Worm (Caenorhabditis elegans): ENCODE data around the gene nth-1.

Gene nth-1

DNA sequence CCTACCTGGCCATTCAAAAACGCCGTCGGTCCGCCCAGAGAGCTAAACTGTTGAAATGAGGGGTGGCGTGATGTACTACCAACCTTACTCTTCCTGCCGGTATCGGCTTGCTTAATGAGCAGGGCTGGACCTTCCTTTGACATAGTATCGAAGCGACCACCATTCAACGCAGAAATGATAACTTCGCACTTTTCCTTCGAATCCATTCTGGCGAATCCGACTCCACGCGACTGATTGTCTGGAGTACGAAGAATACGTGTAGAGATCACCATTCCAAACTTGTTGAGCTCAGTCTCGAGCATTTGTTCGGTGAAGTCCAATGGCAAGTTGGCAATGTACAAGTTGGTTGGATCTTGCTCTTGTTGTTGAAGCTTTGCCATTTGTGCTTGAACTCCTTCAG is 15.8 kb downstream of the nth-1 start:
- TF ChIP-seq aly-2 (tag; optimal IDR thresholded peaks at IDR 0.05) (no peak), efl-1 (optimal IDR thresholded peaks at IDR 0.05) (no peak), efl-1 (GFP tag; optimal IDR thresholded peaks at IDR 0.05 in 1 of 2) (peak in 1 of 2 experiments; percentile 92)

DNA sequence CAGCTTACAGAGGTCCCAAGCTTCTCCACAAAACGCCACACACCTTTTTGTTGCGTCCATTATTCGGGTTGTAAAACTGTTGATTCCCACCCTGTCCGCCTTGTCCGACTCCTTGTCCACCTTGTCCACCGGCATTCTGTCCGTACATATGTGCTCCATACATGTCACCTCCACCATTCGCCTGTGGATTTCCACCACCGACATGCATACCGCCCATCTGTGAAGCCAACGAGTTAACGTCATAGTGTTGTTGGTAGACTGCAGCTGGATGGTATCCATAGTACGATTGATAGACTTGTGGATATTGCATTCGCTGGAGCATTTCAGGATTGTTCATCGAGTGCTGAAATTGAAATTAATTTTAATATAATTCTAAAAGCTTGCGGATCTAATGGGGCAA is 16.3 kb downstream of the nth-1 start:
- TF ChIP-seq egl-13 (tag; optimal IDR thresholded peaks at IDR 0.05): no peak
- TF ChIP-seq lin-35 (GFP tag; optimal IDR thresholded peaks at IDR 0.05): no peak
- no peak for TF ChIP-seq sptf-1 (tag; optimal IDR thresholded peaks at IDR 0.05)
- no peak for TF ChIP-seq lin-13 (GFP tag; optimal IDR thresholded peaks at IDR 0.05)
- TF ChIP-seq unc-98 (GFP tag; IDR thresholded peaks at IDR 0.05): no peak
- no peak for TF ChIP-seq pqm-1 (tag; optimal IDR thresholded peaks at IDR 0.05)

DNA sequence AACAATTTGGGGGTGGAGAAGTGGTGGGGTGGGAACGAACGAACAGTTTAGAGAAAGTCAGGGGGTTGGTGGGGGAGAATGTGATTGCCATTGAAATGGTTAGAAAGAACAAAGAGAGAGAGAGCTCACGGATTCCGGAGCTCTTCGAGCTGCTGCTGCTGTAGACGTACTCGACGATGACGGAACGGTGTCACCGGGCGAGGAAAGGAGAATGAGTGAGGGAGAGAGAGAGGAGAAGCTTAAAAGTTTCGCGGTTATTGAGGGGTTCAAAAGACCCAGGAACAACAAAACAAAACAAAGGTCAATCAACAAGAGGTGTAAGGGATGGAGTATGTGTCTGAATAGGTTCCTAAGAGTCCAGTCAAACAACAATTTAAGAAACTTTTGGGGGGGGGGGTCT is 17.8 kb downstream of the nth-1 start:
- no peak for TF ChIP-seq sptf-1 (tag; optimal IDR thresholded peaks at IDR 0.05)
- no peak for TF ChIP-seq pqm-1 (tag; optimal IDR thresholded peaks at IDR 0.05)
- TF ChIP-seq unc-98 (GFP tag; IDR thresholded peaks at IDR 0.05): no peak
- TF ChIP-seq unc-30 (tag; optimal IDR thresholded peaks at IDR 0.05): no peak
- TF ChIP-seq mdl-1 (tag; optimal IDR thresholded peaks at IDR 0.05): no peak
- no peak for TF ChIP-seq nhr-20 (tag; optimal IDR thresholded peaks at IDR 0.05)
- no peak for TF ChIP-seq hlh-4 (tag; optimal IDR thresholded peaks at IDR 0.05)
- TF ChIP-seq efl-1 (optimal IDR thresholded peaks at IDR 0.05): no peak
- TF ChIP-seq efl-1 (GFP tag; optimal IDR thresholded peaks at IDR 0.05 in 1 of 2): no peak
- no peak for TF ChIP-seq nhr-71 (tag; optimal IDR thresholded peaks at IDR 0.05)
- TF ChIP-seq nhr-90 (tag; optimal IDR thresholded peaks at IDR 0.05; ENCODE audit: poor library complexity): no peak
- no peak for TF ChIP-seq dsc-1 (tag; optimal IDR thresholded peaks at IDR 0.05)
- TF ChIP-seq xbp-1 (tag; optimal IDR thresholded peaks at IDR 0.05): no peak
- no peak for TF ChIP-seq Y116A8C.19 (tag; optimal IDR thresholded peaks at IDR 0.05; ENCODE audit: borderline replicate concordance)
- no peak for TF ChIP-seq ztf-4 (tag; optimal IDR thresholded peaks at IDR 0.05)
- TF ChIP-seq C34B4.2 (tag; optimal IDR thresholded peaks at IDR 0.05): no peak
- no peak for TF ChIP-seq ces-1 (GFP tag; optimal IDR thresholded peaks at IDR 0.05)
- no peak for TF ChIP-seq skn-1 (tag; optimal IDR thresholded peaks at IDR 0.05)

DNA sequence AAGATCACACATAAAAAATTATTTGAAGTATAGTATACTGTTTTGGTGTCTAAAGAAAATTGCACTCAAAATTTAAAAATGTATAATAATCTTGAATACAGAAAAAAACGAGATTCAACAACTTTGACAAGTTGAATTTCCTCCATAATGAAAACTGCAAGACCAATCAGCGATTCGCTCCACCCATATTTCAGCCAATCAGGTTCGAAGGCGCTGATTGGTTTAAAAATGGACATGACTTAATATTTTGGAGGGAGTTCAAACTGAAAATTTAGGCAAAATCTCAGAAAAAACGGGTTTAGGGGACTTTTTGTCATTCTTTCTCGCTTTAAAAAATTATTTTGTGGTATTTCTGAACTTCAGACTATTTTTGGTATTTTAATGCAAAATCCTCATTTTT is 18.3 kb downstream of the nth-1 start:
- peak; percentile 47 for TF ChIP-seq xbp-1 (tag; optimal IDR thresholded peaks at IDR 0.05)
- TF ChIP-seq efl-1 (optimal IDR thresholded peaks at IDR 0.05): peak in 1 of 2 experiments; percentile 38
- peak; percentile 54 to 96 for TF ChIP-seq efl-1 (GFP tag; optimal IDR thresholded peaks at IDR 0.05 in 1 of 2)
- TF ChIP-seq nhr-85 (tag): peak; percentile 31
- peak; percentile 14 to 55 (median 50) for TF ChIP-seq dpl-1 (GFP tag; optimal IDR thresholded peaks at IDR 0.05)
- no peak for TF ChIP-seq mef-2 (tag; optimal IDR thresholded peaks at IDR 0.05)
- TF ChIP-seq lsy-2 (tag; optimal IDR thresholded peaks at IDR 0.05): peak in 1 of 2 experiments; percentile 14

DNA sequence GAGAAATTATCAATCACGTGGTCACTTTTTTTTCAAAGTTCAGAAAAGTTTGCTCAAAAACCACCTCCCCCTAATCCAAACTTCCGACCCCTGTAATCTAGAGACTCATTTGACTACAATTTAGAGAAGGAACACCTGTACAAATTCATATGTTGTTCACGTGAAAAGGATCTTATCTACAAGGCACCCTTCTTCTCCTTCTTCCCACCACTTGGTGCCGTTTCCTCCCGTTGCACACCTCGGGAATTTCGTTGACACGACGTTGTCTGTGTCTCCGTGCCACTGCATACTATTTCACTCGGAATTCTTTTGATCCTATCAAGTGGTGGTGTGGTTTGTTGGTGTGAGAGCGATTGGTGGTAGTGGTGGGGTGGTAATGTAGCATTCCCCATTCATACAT is 19.5 kb downstream of the nth-1 start:
- no peak for TF ChIP-seq fkh-4 (tag; optimal IDR thresholded peaks at IDR 0.05; ENCODE audit: borderline replicate concordance)
- TF ChIP-seq lin-14 (GFP tag; optimal IDR thresholded peaks at IDR 0.05): peak; percentile 12
- no peak for TF ChIP-seq efl-1 (optimal IDR thresholded peaks at IDR 0.05)
- TF ChIP-seq efl-1 (GFP tag; optimal IDR thresholded peaks at IDR 0.05 in 1 of 2): peak in 1 of 2 experiments; percentile 49
- no peak for TF ChIP-seq fkh-10 (GFP tag; optimal IDR thresholded peaks at IDR 0.05)

DNA sequence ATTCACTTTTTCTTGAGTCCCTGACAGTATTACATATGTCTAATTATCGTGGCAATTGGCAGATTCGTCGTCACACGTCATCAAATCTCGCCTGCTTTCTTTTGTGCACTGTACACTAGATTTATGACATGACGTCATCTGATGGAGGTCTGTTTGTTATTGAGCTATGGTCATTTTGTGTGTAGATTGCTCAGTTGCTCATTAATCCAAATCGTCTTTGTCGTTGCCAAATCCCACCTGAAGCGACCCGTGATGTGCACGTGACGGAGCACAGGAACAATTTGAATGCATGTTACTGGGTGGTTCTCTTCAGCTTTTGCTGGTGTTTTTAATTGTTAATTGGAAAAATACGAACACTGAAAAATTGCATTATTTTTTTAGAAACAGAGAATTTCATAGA is 21.2 kb downstream of the nth-1 start:
- TF ChIP-seq rnt-1 (tag; optimal IDR thresholded peaks at IDR 0.05): no peak
- TF ChIP-seq lin-14 (GFP tag; optimal IDR thresholded peaks at IDR 0.05): no peak
- no peak for TF ChIP-seq zag-1 (tag; optimal IDR thresholded peaks at IDR 0.05)
- TF ChIP-seq ztf-11 (tag; optimal IDR thresholded peaks at IDR 0.05): no peak

Measured in whole organism, L1 larva.